Fruit fly (Drosophila melanogaster) Kc167 (cell line): ENCODE results near the gene mRpS11.

Experiments used
- Myc ChIP-seq: fragments of >200 bp; optimal IDR thresholded peaks from 2 replicates; lab custom pipeline; 2017; ENCODE audit warnings: missing external identifiers
- Sin3A ChIP-seq: fragments of >200 bp; optimal IDR thresholded peaks from 2 replicates; lab custom pipeline; 2018; ENCODE audit warnings: missing external identifiers
- h ChIP-seq: fragments of >200 bp; optimal IDR thresholded peaks from 3 replicates; lab custom pipeline; 2018; ENCODE audit warnings: missing external identifiers
- insv ChIP-seq: fragments of >200 bp; optimal IDR thresholded peaks from 3 replicates; lab custom pipeline; 2018; ENCODE audit warnings: missing external identifiers
- psq ChIP-seq: fragments of >200 bp; optimal IDR thresholded peaks from 2 replicates; lab custom pipeline; 2017; ENCODE audit warnings: missing external identifiers
- ttk ChIP-seq: sonication (Bioruptor generic); optimal IDR thresholded peaks from 2 replicates; lab custom pipeline; 2017; ENCODE audit warnings: missing external identifiers

The mRpS11 gene

dm6 chr3R:17122796-17123504, 50.4 kb downstream of the mRpS11 start:
- TF ChIP-seq Myc (no peak), Sin3A (lab: Kevin White, UChicago) (no peak), psq (lab: Kevin White, UChicago) (no peak), insv (lab: Kevin White, UChicago) (no peak), h (lab: Kevin White, UChicago) (no peak), ttk (lab: Kevin White, UChicago) (no peak)
